Fruit fly (Drosophila melanogaster): ENCODE measurements around the gene Pglym78.

dm6 chr3R:29130902-29131621, 17.0 kb upstream of the Pglym78 start, which contains the start of the genes dgt6 and Vha100-1:
- no peak for TF ChIP-seq fd96Ca (GFP tag; IDR thresholded peaks at IDR 0.05)
- TF ChIP-seq D1 (tag; optimal IDR thresholded peaks at IDR 0.05): no peak
- no peak for TF ChIP-seq CG4496 (GFP tag; IDR thresholded peaks at IDR 0.05)
- no peak for TF ChIP-seq CG17806 (tag; optimal IDR thresholded peaks at IDR 0.05)
- no peak for TF ChIP-seq Pif1B (GFP tag; optimal IDR thresholded peaks at IDR 0.05)
- TF ChIP-seq CG13204 (GFP tag; optimal IDR thresholded peaks at IDR 0.05): no peak
- TF ChIP-seq CG10348 (GFP tag; IDR thresholded peaks at IDR 0.05): no peak
- TF ChIP-seq rn (GFP tag; IDR thresholded peaks at IDR 0.05): no peak

Data from whole organism, pupa.